Worm (Caenorhabditis elegans): ENCODE results near the gene pdtf-1.

- TF ChIP-seq mdl-1 (tag; optimal IDR thresholded peaks at IDR 0.05) (no peak), unc-39 (tag; optimal IDR thresholded peaks at IDR 0.05) (no peak), nhr-12 (tag; optimal IDR thresholded peaks at IDR 0.05) (no peak), lin-39 (tag; optimal IDR thresholded peaks at IDR 0.05) (no peak), nhr-11 (tag; optimal IDR thresholded peaks at IDR 0.05) (no peak), R02D3.7 (tag; optimal IDR thresholded peaks at IDR 0.05) (no peak), ztf-4 (tag; optimal IDR thresholded peaks at IDR 0.05) (no peak), skn-1 (tag; optimal IDR thresholded peaks at IDR 0.05) (no peak), ceh-82 (tag; optimal IDR thresholded peaks at IDR 0.05) (no peak), alr-1 (tag; optimal IDR thresholded peaks at IDR 0.05) (no peak), ztf-1 (GFP tag; conservative IDR thresholded peaks at IDR 0.05) (no peak), unc-55 (GFP tag; optimal IDR thresholded peaks at IDR 0.05) (no peak), zag-1 (tag; optimal IDR thresholded peaks at IDR 0.05) (no peak), ama-1 (optimal IDR thresholded peaks at IDR 0.05) (no peak)
Measured at ce11 chrIV:8453178-8453577, 20.3 kb downstream of the pdtf-1 start.
